Worm (Caenorhabditis elegans) whole organism, L3 larva: ENCODE data around the gene rgs-5.
A peak's percentile ranks its signal among the peaks of the same experiment; 100 is the strongest.

Experiments
- R02D3.7 ChIP-seq: fragments of 150-350 bp; optimal IDR thresholded peaks from 2 replicates; lab custom pipeline; 2014; ENCODE audit warnings: missing biosample characterization, missing genetic modification characterization
- ZK546.5 ChIP-seq: sonication (generic microtip); optimal IDR thresholded peaks from 2 replicates; lab custom pipeline; 2017; ENCODE audit warnings: missing biosample characterization, missing genetic modification characterization
- aly-2 ChIP-seq: fragments of 150-350 bp; optimal IDR thresholded peaks from 2 replicates; lab custom pipeline; 2014; ENCODE audit warnings: missing biosample characterization, missing genetic modification characterization
- ama-1 ChIP-seq: fragments of 150-350 bp; optimal IDR thresholded peaks from 2 replicates; lab custom pipeline; 2018
- ceh-16 ChIP-seq: sonication (generic microtip); optimal IDR thresholded peaks from 2 replicates; lab custom pipeline; 2017; ENCODE audit warnings: missing biosample characterization, missing genetic modification characterization
- ceh-28 ChIP-seq: fragments of 150-350 bp; optimal IDR thresholded peaks from 2 replicates; lab custom pipeline; 2014; ENCODE audit warnings: missing biosample characterization, missing genetic modification reagents, missing genetic modification characterization
- ceh-82 ChIP-seq: fragments of 150-350 bp; optimal IDR thresholded peaks from 2 replicates; lab custom pipeline; 2014; ENCODE audit warnings: missing biosample characterization, missing genetic modification characterization
- ceh-9 ChIP-seq: sonication (generic microtip); optimal IDR thresholded peaks from 2 replicates; lab custom pipeline; 2018; ENCODE audit warnings: missing biosample characterization, missing genetic modification characterization
- daf-12 ChIP-seq: fragments of 150-350 bp; optimal IDR thresholded peaks from 2 replicates; lab custom pipeline; 2014; ENCODE audit warnings: missing biosample characterization, missing genetic modification reagents, missing genetic modification characterization
- egl-27 ChIP-seq: sonication (generic microtip); optimal IDR thresholded peaks from 4 replicates; lab custom pipeline; 2017; ENCODE audit warnings: missing biosample characterization, missing genetic modification reagents, missing genetic modification characterization
- egl-5 ChIP-seq: fragments of 150-350 bp; optimal IDR thresholded peaks from 2 replicates; lab custom pipeline; 2017; ENCODE audit warnings: missing biosample characterization, missing genetic modification reagents, missing genetic modification characterization, inconsistent platforms
- elt-1 ChIP-seq: fragments of 150-350 bp; optimal IDR thresholded peaks from 2 replicates; lab custom pipeline; 2014; ENCODE audit warnings: missing biosample characterization, missing genetic modification characterization
- elt-2 ChIP-seq: sonication (generic microtip); optimal IDR thresholded peaks from 2 replicates; lab custom pipeline; 2016; ENCODE audit warnings: missing genetic modification reagents, mild to moderate bottlenecking, missing genetic modification characterization, missing compliant biosample characterization
- elt-3 ChIP-seq, 3 experiments: fragments of 150-350 bp in 1 of 3; sonication (generic microtip) in 2 of 3; optimal IDR thresholded peaks; 2 replicates in 2 of 3; 4 replicates in 1 of 3; lab custom pipeline; 2014 to 2017; ENCODE audit warnings: missing biosample characterization in 3 of 3, missing genetic modification characterization in 3 of 3
- eor-1 ChIP-seq, 2 experiments: fragments of 150-350 bp; optimal IDR thresholded peaks; 2 replicates each; lab custom pipeline; 2014 to 2018; ENCODE audit warnings: missing biosample characterization in 2 of 2, missing genetic modification characterization in 2 of 2
- fkh-10 ChIP-seq: sonication (generic microtip); optimal IDR thresholded peaks from 2 replicates; lab custom pipeline; 2017; ENCODE audit warnings: missing biosample characterization, missing genetic modification reagents, missing genetic modification characterization
- fkh-2 ChIP-seq: fragments of 150-350 bp; optimal IDR thresholded peaks from 2 replicates; lab custom pipeline; 2014; ENCODE audit warnings: missing biosample characterization, missing genetic modification reagents, missing genetic modification characterization
- fos-1 ChIP-seq: fragments of 150-350 bp; optimal IDR thresholded peaks from 2 replicates; lab custom pipeline; 2014; ENCODE audit warnings: missing biosample characterization, missing genetic modification characterization
- hmg-11 ChIP-seq: sonication (generic microtip); optimal IDR thresholded peaks from 2 replicates; lab custom pipeline; 2016; ENCODE audit warnings: missing genetic modification characterization, missing compliant biosample characterization
- jun-1 ChIP-seq: fragments of 150-350 bp; optimal IDR thresholded peaks from 2 replicates; lab custom pipeline; 2014; ENCODE audit warnings: missing biosample characterization, missing genetic modification reagents, missing genetic modification characterization
- lin-15B ChIP-seq: fragments of 150-350 bp; optimal IDR thresholded peaks from 2 replicates; lab custom pipeline; 2014; ENCODE audit warnings: missing biosample characterization, missing genetic modification characterization
- lin-39 ChIP-seq: fragments of 150-350 bp; optimal IDR thresholded peaks from 2 replicates; lab custom pipeline; 2018; ENCODE audit warnings: missing biosample characterization, missing genetic modification reagents, missing genetic modification characterization
- lsy-12 ChIP-seq: sonication (generic microtip); optimal IDR thresholded peaks from 2 replicates; lab custom pipeline; 2016; ENCODE audit warnings: mild to moderate bottlenecking, missing genetic modification characterization, missing compliant biosample characterization
- mdl-1 ChIP-seq: fragments of 150-350 bp; optimal IDR thresholded peaks from 2 replicates; lab custom pipeline; 2014; ENCODE audit warnings: missing biosample characterization, missing genetic modification characterization
- mml-1 ChIP-seq: fragments of 150-350 bp; sonication (generic microtip); optimal IDR thresholded peaks from 3 replicates; lab custom pipeline; 2014; ENCODE audit warnings: missing biosample characterization, missing genetic modification characterization
- nfya-1 ChIP-seq: sonication (generic microtip); optimal IDR thresholded peaks from 2 replicates; lab custom pipeline; 2017; ENCODE audit warnings: missing genetic modification characterization, mild to moderate bottlenecking, missing compliant biosample characterization, antibody characterized with exemption, moderate library complexity; ENCODE audit not compliant: insufficient read depth
- nhr-11 ChIP-seq: fragments of 150-350 bp; optimal IDR thresholded peaks from 2 replicates; lab custom pipeline; 2014; ENCODE audit warnings: missing biosample characterization, missing genetic modification characterization
- nhr-12 ChIP-seq: fragments of 150-350 bp; optimal IDR thresholded peaks from 2 replicates; lab custom pipeline; 2014; ENCODE audit warnings: missing biosample characterization, missing genetic modification characterization
- nhr-23 ChIP-seq: fragments of 150-350 bp; optimal IDR thresholded peaks from 2 replicates; lab custom pipeline; 2014; ENCODE audit warnings: missing biosample characterization, missing genetic modification reagents, missing genetic modification characterization
- nhr-237 ChIP-seq: fragments of 150-350 bp; optimal IDR thresholded peaks from 2 replicates; lab custom pipeline; 2014; ENCODE audit warnings: missing biosample characterization, missing genetic modification characterization
- nhr-25 ChIP-seq: sonication (generic microtip); optimal IDR thresholded peaks from 2 replicates; lab custom pipeline; 2017; ENCODE audit warnings: missing biosample characterization, missing genetic modification characterization
- nhr-28 ChIP-seq: fragments of 150-350 bp; optimal IDR thresholded peaks from 2 replicates; lab custom pipeline; 2014; ENCODE audit warnings: missing biosample characterization, missing genetic modification characterization
- nhr-43 ChIP-seq: sonication (generic microtip); optimal IDR thresholded peaks from 2 replicates; lab custom pipeline; 2016; ENCODE audit warnings: mild to moderate bottlenecking, missing genetic modification characterization, missing compliant biosample characterization; ENCODE audit not compliant: poor library complexity, severe bottlenecking
- nhr-67 ChIP-seq: fragments of 150-350 bp; optimal IDR thresholded peaks from 2 replicates; lab custom pipeline; 2014; ENCODE audit warnings: missing biosample characterization, missing genetic modification characterization
- nhr-76 ChIP-seq: fragments of 150-350 bp; sonication (generic microtip); optimal IDR thresholded peaks from 5 replicates; lab custom pipeline; 2014; ENCODE audit warnings: missing biosample characterization, missing genetic modification characterization
- nhr-77 ChIP-seq: fragments of 150-350 bp; optimal IDR thresholded peaks from 2 replicates; lab custom pipeline; 2014; ENCODE audit warnings: missing biosample characterization, missing genetic modification characterization
- pha-4 ChIP-seq: fragments of 150-350 bp; optimal IDR thresholded peaks from 2 replicates; lab custom pipeline; 2014; ENCODE audit warnings: missing biosample characterization, missing genetic modification reagents, missing genetic modification characterization
- pqm-1 ChIP-seq: fragments of 150-350 bp; optimal IDR thresholded peaks from 2 replicates; lab custom pipeline; 2017; ENCODE audit warnings: missing biosample characterization, missing genetic modification characterization, inconsistent platforms
- sea-2 ChIP-seq: fragments of 150-350 bp; sonication (generic microtip); optimal IDR thresholded peaks from 4 replicates; lab custom pipeline; 2014; ENCODE audit warnings: missing biosample characterization, missing genetic modification reagents, missing genetic modification characterization
- skn-1 ChIP-seq: fragments of 150-350 bp; optimal IDR thresholded peaks from 2 replicates; lab custom pipeline; 2014; ENCODE audit warnings: missing biosample characterization, missing genetic modification characterization
- snpc-4 ChIP-seq: fragments of 150-350 bp; optimal IDR thresholded peaks from 2 replicates; lab custom pipeline; 2014; ENCODE audit warnings: missing biosample characterization, missing genetic modification characterization
- tbx-2 ChIP-seq: sonication (generic microtip); optimal IDR thresholded peaks from 2 replicates; lab custom pipeline; 2016; ENCODE audit warnings: mild to moderate bottlenecking, missing genetic modification characterization, missing compliant biosample characterization
- unc-39 ChIP-seq: sonication (generic microtip); optimal IDR thresholded peaks from 4 replicates; lab custom pipeline; 2017; ENCODE audit warnings: missing biosample characterization, missing genetic modification characterization
- unc-62 ChIP-seq: fragments of 150-350 bp; sonication (generic microtip); optimal IDR thresholded peaks from 4 replicates; lab custom pipeline; 2014; ENCODE audit warnings: missing biosample characterization, missing genetic modification reagents, missing genetic modification characterization
- zag-1 ChIP-seq: fragments of 150-350 bp; optimal IDR thresholded peaks from 2 replicates; lab custom pipeline; 2014; ENCODE audit warnings: missing biosample characterization, missing genetic modification characterization
- ztf-11 ChIP-seq: fragments of 150-350 bp; optimal IDR thresholded peaks from 2 replicates; lab custom pipeline; 2014; ENCODE audit warnings: missing biosample characterization, missing genetic modification characterization
- ztf-4 ChIP-seq: fragments of 150-350 bp; optimal IDR thresholded peaks from 2 replicates; lab custom pipeline; 2014; ENCODE audit warnings: missing biosample characterization, missing genetic modification characterization

The rgs-5 gene

ce11 chrIII:5706077-5706627 lies 7.8 kb downstream of the rgs-5 start, which contains the start of gene rpl-23:
rpl-23 (minus strand) TSS chrIII:5706127.
- peak; percentile 84 for TF ChIP-seq snpc-4 (tag; lab: Kevin White, UChicago)
- peak; percentile 70 for TF ChIP-seq lsy-12
- no peak for TF ChIP-seq nhr-76 (tag; lab: Kevin White, UChicago)
- TF ChIP-seq nhr-12 (tag; lab: Kevin White, UChicago), result no peak
- no peak for TF ChIP-seq ztf-4
- TF ChIP-seq R02D3.7, result peak; percentile 99
- peak; percentile 48 for TF ChIP-seq fos-1 (tag; lab: Kevin White, UChicago)
- TF ChIP-seq ztf-11, result no peak
- peak; percentile 23 for TF ChIP-seq egl-27 (tag; lab: Kevin White, UChicago)
- TF ChIP-seq tbx-2, result peak; percentile 17
- TF ChIP-seq elt-1 (tag; lab: Kevin White, UChicago), result peak; percentile 48
- TF ChIP-seq skn-1, result peak; percentile 85
- peak; percentile 58 for TF ChIP-seq nhr-43 (tag; lab: Kevin White, UChicago)
- TF ChIP-seq fkh-2 (tag; lab: Kevin White, UChicago), result no peak
- TF ChIP-seq unc-62, result no peak
- TF ChIP-seq hmg-11, result peak; percentile 77
- TF ChIP-seq ama-1 (lab: Kevin White, UChicago), result peak; percentile 36
- TF ChIP-seq egl-5 (tag; lab: Kevin White, UChicago), result peak; percentile 97
- no peak for TF ChIP-seq nhr-67 (tag; lab: Kevin White, UChicago)
- no peak for TF ChIP-seq aly-2 (tag; lab: Kevin White, UChicago)
- peak; percentile 99 for TF ChIP-seq pha-4
- TF ChIP-seq nfya-1 (tag; lab: Kevin White, UChicago), result peak; percentile 96
- no peak for TF ChIP-seq nhr-28 (tag; lab: Kevin White, UChicago)
- TF ChIP-seq lin-15B (tag; lab: Kevin White, UChicago), result peak; percentile 93
- peak; percentile 80 for TF ChIP-seq nhr-11 (tag; lab: Kevin White, UChicago)
- TF ChIP-seq lin-39 (tag; lab: Kevin White, UChicago), result peak; percentile 98
- peak; percentile 3 for TF ChIP-seq ZK546.5 (tag; lab: Kevin White, UChicago)
- TF ChIP-seq nhr-237 (tag; lab: Kevin White, UChicago), result no peak
- no peak for TF ChIP-seq ceh-9 (tag; lab: Kevin White, UChicago)
- peak; percentile 7 for TF ChIP-seq zag-1 (tag; lab: Kevin White, UChicago)
- TF ChIP-seq fkh-10, result peak; percentile 81
- peak; percentile 99 for TF ChIP-seq nhr-23 (tag; lab: Kevin White, UChicago)
- peak; percentile 32 for TF ChIP-seq nhr-77
- TF ChIP-seq unc-39, result no peak
- TF ChIP-seq elt-2 (tag; lab: Kevin White, UChicago), result peak; percentile 55
- TF ChIP-seq ceh-28 (tag; lab: Kevin White, UChicago), result peak; percentile 96
- no peak for TF ChIP-seq daf-12 (tag; lab: Kevin White, UChicago)
- TF ChIP-seq mdl-1 (tag; lab: Kevin White, UChicago), result no peak
- peak; percentile 73 for TF ChIP-seq jun-1
- TF ChIP-seq mml-1, result no peak
- TF ChIP-seq pqm-1, result peak; percentile 91
- no peak for TF ChIP-seq elt-3 (tag; optimal IDR thresholded peaks at IDR 0.05; lab: Kevin White, UChicago)
- TF ChIP-seq sea-2 (GFP tag; lab: Kevin White, UChicago), result no peak
- TF ChIP-seq ceh-16 (tag; lab: Kevin White, UChicago), result peak; percentile 65
- TF ChIP-seq ceh-82 (tag; lab: Kevin White, UChicago), result peak; percentile 56
- TF ChIP-seq eor-1 (tag; optimal IDR thresholded peaks at IDR 0.05; lab: Kevin White, UChicago), result no peak
- peak; percentile 97 for TF ChIP-seq nhr-25 (tag; lab: Kevin White, UChicago)
